Worm (Caenorhabditis elegans) whole organism, L3 larva: Measurements from ENCODE around the gene Y49F6B.9.

ENCODE experiments used
- egl-27 ChIP-seq: sonication (generic microtip); optimal IDR thresholded peaks from 4 replicates; lab custom pipeline; 2017; ENCODE audit warnings: missing biosample characterization, missing genetic modification reagents, missing genetic modification characterization
- elt-1 ChIP-seq: fragments of 150-350 bp; optimal IDR thresholded peaks from 2 replicates; lab custom pipeline; 2014; ENCODE audit warnings: missing biosample characterization, missing genetic modification characterization
- elt-2 ChIP-seq: sonication (generic microtip); optimal IDR thresholded peaks from 2 replicates; lab custom pipeline; 2016; ENCODE audit warnings: missing genetic modification reagents, mild to moderate bottlenecking, missing genetic modification characterization, missing compliant biosample characterization
- elt-3 ChIP-seq, 3 experiments: fragments of 150-350 bp in 1 of 3; sonication (generic microtip) in 2 of 3; optimal IDR thresholded peaks; 2 replicates in 2 of 3; 4 replicates in 1 of 3; lab custom pipeline; 2014 to 2017; ENCODE audit warnings: missing biosample characterization in 3 of 3, missing genetic modification characterization in 3 of 3
- fos-1 ChIP-seq: fragments of 150-350 bp; optimal IDR thresholded peaks from 2 replicates; lab custom pipeline; 2014; ENCODE audit warnings: missing biosample characterization, missing genetic modification characterization
- mdl-1 ChIP-seq: fragments of 150-350 bp; optimal IDR thresholded peaks from 2 replicates; lab custom pipeline; 2014; ENCODE audit warnings: missing biosample characterization, missing genetic modification characterization
- nhr-237 ChIP-seq: fragments of 150-350 bp; optimal IDR thresholded peaks from 2 replicates; lab custom pipeline; 2014; ENCODE audit warnings: missing biosample characterization, missing genetic modification characterization
- nhr-25 ChIP-seq: sonication (generic microtip); optimal IDR thresholded peaks from 2 replicates; lab custom pipeline; 2017; ENCODE audit warnings: missing biosample characterization, missing genetic modification characterization
- nhr-43 ChIP-seq: sonication (generic microtip); optimal IDR thresholded peaks from 2 replicates; lab custom pipeline; 2016; ENCODE audit warnings: mild to moderate bottlenecking, missing genetic modification characterization, missing compliant biosample characterization; ENCODE audit not compliant: poor library complexity, severe bottlenecking
- nhr-77 ChIP-seq: fragments of 150-350 bp; optimal IDR thresholded peaks from 2 replicates; lab custom pipeline; 2014; ENCODE audit warnings: missing biosample characterization, missing genetic modification characterization
- pha-4 ChIP-seq: fragments of 150-350 bp; optimal IDR thresholded peaks from 2 replicates; lab custom pipeline; 2014; ENCODE audit warnings: missing biosample characterization, missing genetic modification reagents, missing genetic modification characterization
- skn-1 ChIP-seq: fragments of 150-350 bp; optimal IDR thresholded peaks from 2 replicates; lab custom pipeline; 2014; ENCODE audit warnings: missing biosample characterization, missing genetic modification characterization
- tbx-2 ChIP-seq: sonication (generic microtip); optimal IDR thresholded peaks from 2 replicates; lab custom pipeline; 2016; ENCODE audit warnings: mild to moderate bottlenecking, missing genetic modification characterization, missing compliant biosample characterization
- ztf-11 ChIP-seq: fragments of 150-350 bp; optimal IDR thresholded peaks from 2 replicates; lab custom pipeline; 2014; ENCODE audit warnings: missing biosample characterization, missing genetic modification characterization

ce11 chrII:3547282-3547681 lies 48.1 kb upstream of the Y49F6B.9 start:
- TF ChIP-seq elt-3 (tag; optimal IDR thresholded peaks at IDR 0.05; lab: Kevin White, UChicago) (no peak), tbx-2 (tag; lab: Kevin White, UChicago) (no peak), elt-2 (tag; lab: Kevin White, UChicago) (no peak), nhr-77 (tag; lab: Kevin White, UChicago) (no peak), pha-4 (tag; lab: Kevin White, UChicago) (no peak), ztf-11 (tag; lab: Kevin White, UChicago) (no peak), mdl-1 (tag; lab: Kevin White, UChicago) (no peak), elt-1 (tag; lab: Kevin White, UChicago) (peak; percentile 23), nhr-43 (tag; lab: Kevin White, UChicago) (no peak), nhr-237 (tag; lab: Kevin White, UChicago) (no peak), skn-1 (tag; lab: Kevin White, UChicago) (peak; percentile 6), nhr-25 (tag; lab: Kevin White, UChicago) (no peak), egl-27 (tag; lab: Kevin White, UChicago) (no peak), fos-1 (no peak)
